Worm (Caenorhabditis elegans) whole organism, late embryonic: ENCODE results near the gene W04E12.7.

ENCODE experiments used
- C38D4.7 ChIP-seq: fragments of 200-800 bp; sonication (Bioruptor generic); optimal IDR thresholded peaks from 2 replicates; lab custom pipeline; 2018; ENCODE audit warnings: mild to moderate bottlenecking, missing genetic modification characterization, moderate library complexity, missing compliant biosample characterization
- F13H6.1 ChIP-seq: sonication (generic microtip); optimal IDR thresholded peaks from 2 replicates; lab custom pipeline; 2016; ENCODE audit warnings: missing genetic modification characterization, missing compliant biosample characterization
- K02D7.2 ChIP-seq: sonication (generic microtip); optimal IDR thresholded peaks from 2 replicates; lab custom pipeline; 2017; ENCODE audit warnings: mild to moderate bottlenecking, missing genetic modification characterization, missing compliant biosample characterization
- K09A11.1 ChIP-seq: sonication (generic microtip); optimal IDR thresholded peaks from 2 replicates; lab custom pipeline; 2017; ENCODE audit warnings: antibody characterized with exemption, mild to moderate bottlenecking, missing genetic modification characterization, missing compliant biosample characterization; ENCODE audit not compliant: insufficient read depth
- T23F11.4 ChIP-seq: fragments of 200-800 bp; sonication (Bioruptor generic); optimal IDR thresholded peaks from 2 replicates; lab custom pipeline; 2018; ENCODE audit warnings: mild to moderate bottlenecking, missing genetic modification characterization, missing compliant biosample characterization
- Y22D7AL.16 ChIP-seq: sonication (generic microtip); optimal IDR thresholded peaks from 2 replicates; lab custom pipeline; 2016; ENCODE audit warnings: missing genetic modification characterization, missing compliant biosample characterization
- ahr-1 ChIP-seq: sonication (generic microtip); optimal IDR thresholded peaks from 2 replicates; lab custom pipeline; 2016; ENCODE audit warnings: missing genetic modification characterization, missing compliant biosample characterization
- ama-1 ChIP-seq: fragments of 150-350 bp; optimal IDR thresholded peaks from 2 replicates; lab custom pipeline; 2014
- ceh-14 ChIP-seq: sonication (generic microtip); optimal IDR thresholded peaks from 2 replicates; lab custom pipeline; 2016; ENCODE audit warnings: missing genotype, missing genetic modification characterization, missing compliant biosample characterization
- ceh-18 ChIP-seq: sonication (generic microtip); optimal IDR thresholded peaks from 2 replicates; lab custom pipeline; 2016; ENCODE audit warnings: missing genetic modification characterization, missing compliant biosample characterization
- ceh-19 ChIP-seq: fragments of 200-800 bp; sonication (Bioruptor generic); optimal IDR thresholded peaks from 2 replicates; lab custom pipeline; 2018; ENCODE audit warnings: mild to moderate bottlenecking, missing genetic modification characterization, missing compliant biosample characterization
- ceh-2 ChIP-seq: sonication (generic microtip); optimal IDR thresholded peaks from 2 replicates; lab custom pipeline; 2016; ENCODE audit warnings: missing genotype, missing genetic modification characterization, missing compliant biosample characterization
- ceh-24 ChIP-seq: sonication (generic microtip); optimal IDR thresholded peaks from 2 replicates; lab custom pipeline; 2016; ENCODE audit warnings: mild to moderate bottlenecking, missing genetic modification characterization, missing compliant biosample characterization
- ceh-31 ChIP-seq: sonication (generic microtip); optimal IDR thresholded peaks from 2 replicates; lab custom pipeline; 2016; ENCODE audit warnings: missing genetic modification characterization, missing compliant biosample characterization
- ceh-34 ChIP-seq: sonication (generic microtip); optimal IDR thresholded peaks from 2 replicates; lab custom pipeline; 2016; ENCODE audit warnings: mild to moderate bottlenecking, missing genetic modification characterization, missing compliant biosample characterization
- ceh-48 ChIP-seq: sonication (generic microtip); optimal IDR thresholded peaks from 2 replicates; lab custom pipeline; 2016; ENCODE audit warnings: missing genetic modification characterization, inconsistent platforms, missing compliant biosample characterization
- dmd-4 ChIP-seq: sonication (generic microtip); optimal IDR thresholded peaks from 2 replicates; lab custom pipeline; 2016; ENCODE audit warnings: borderline replicate concordance, missing genetic modification characterization, missing compliant biosample characterization
- elt-2 ChIP-seq: sonication (generic microtip); optimal IDR thresholded peaks from 2 replicates; lab custom pipeline; 2016; ENCODE audit warnings: missing genetic modification reagents, missing genetic modification characterization, missing compliant biosample characterization
- fkh-6 ChIP-seq: sonication (generic microtip); optimal IDR thresholded peaks from 2 replicates; lab custom pipeline; 2016; ENCODE audit warnings: missing genetic modification characterization, missing compliant biosample characterization
- gmeb-2 ChIP-seq: sonication (generic microtip); optimal IDR thresholded peaks from 2 replicates; lab custom pipeline; 2016; ENCODE audit warnings: missing genetic modification characterization, inconsistent platforms, missing compliant biosample characterization
- hlh-13 ChIP-seq: fragments of 200-800 bp; sonication (Bioruptor generic); optimal IDR thresholded peaks from 2 replicates; lab custom pipeline; 2018; ENCODE audit warnings: mild to moderate bottlenecking, missing genetic modification characterization, missing compliant biosample characterization
- hlh-15 ChIP-seq: sonication (generic microtip); optimal IDR thresholded peaks from 2 replicates; lab custom pipeline; 2016; ENCODE audit warnings: missing genetic modification characterization, missing compliant biosample characterization
- hlh-8 ChIP-seq: sonication (generic microtip); optimal IDR thresholded peaks from 2 replicates; lab custom pipeline; 2016; ENCODE audit warnings: missing genotype, missing genetic modification characterization, missing compliant biosample characterization
- madf-2 ChIP-seq: sonication (generic microtip); optimal IDR thresholded peaks from 2 replicates; lab custom pipeline; 2017; ENCODE audit warnings: missing genetic modification characterization, missing compliant biosample characterization
- nfya-1 ChIP-seq: sonication (generic microtip); optimal IDR thresholded peaks from 2 replicates; lab custom pipeline; 2017; ENCODE audit warnings: missing genetic modification characterization, mild to moderate bottlenecking, missing compliant biosample characterization, antibody characterized with exemption, moderate library complexity
- nhr-11 ChIP-seq: fragments of 150-350 bp; optimal IDR thresholded peaks from 2 replicates; lab custom pipeline; 2014; ENCODE audit warnings: missing biosample characterization, missing genetic modification characterization
- nhr-232 ChIP-seq: sonication (generic microtip); optimal IDR thresholded peaks from 2 replicates; lab custom pipeline; 2016; ENCODE audit warnings: missing genetic modification characterization, missing compliant biosample characterization
- npax-4 ChIP-seq: sonication (generic microtip); optimal IDR thresholded peaks from 2 replicates; lab custom pipeline; 2016; ENCODE audit warnings: missing genetic modification characterization, missing compliant biosample characterization
- pag-3 ChIP-seq: sonication (generic microtip); optimal IDR thresholded peaks from 2 replicates; lab custom pipeline; 2016; ENCODE audit warnings: missing compliant biosample characterization, missing genetic modification characterization, borderline replicate concordance
- pha-2 ChIP-seq: sonication (generic microtip); optimal IDR thresholded peaks from 2 replicates; lab custom pipeline; 2017; ENCODE audit warnings: mild to moderate bottlenecking, missing genetic modification characterization, missing compliant biosample characterization
- pha-4 ChIP-seq: fragments of 150-350 bp; optimal IDR thresholded peaks from 2 replicates; lab custom pipeline; 2018; ENCODE audit warnings: missing biosample characterization, missing genetic modification reagents, missing genetic modification characterization
- pros-1 ChIP-seq: fragments of 150-350 bp; optimal IDR thresholded peaks from 2 replicates; lab custom pipeline; 2014; ENCODE audit warnings: missing biosample characterization, missing genetic modification reagents, missing genetic modification characterization
- ref-2 ChIP-seq: sonication (generic microtip); optimal IDR thresholded peaks from 2 replicates; lab custom pipeline; 2016; ENCODE audit warnings: missing genetic modification characterization, missing compliant biosample characterization
- sdc-2 ChIP-seq: sonication (generic microtip); optimal IDR thresholded peaks from 2 replicates; lab custom pipeline; 2016; ENCODE audit warnings: missing genotype, missing genetic modification characterization, missing compliant biosample characterization
- sox-4 ChIP-seq: sonication (generic microtip); optimal IDR thresholded peaks from 2 replicates; lab custom pipeline; 2017; ENCODE audit warnings: mild to moderate bottlenecking, missing genetic modification characterization, inconsistent platforms, missing compliant biosample characterization
- syd-9 ChIP-seq: sonication (generic microtip); optimal IDR thresholded peaks from 2 replicates; lab custom pipeline; 2016; ENCODE audit warnings: mild to moderate bottlenecking, missing genetic modification characterization, moderate library complexity, missing compliant biosample characterization
- tbx-7 ChIP-seq: sonication (generic microtip); optimal IDR thresholded peaks from 2 replicates; lab custom pipeline; 2016; ENCODE audit warnings: missing genotype, missing genetic modification characterization, missing compliant biosample characterization
- unc-55 ChIP-seq: sonication (generic microtip); optimal IDR thresholded peaks from 2 replicates; lab custom pipeline; 2017; ENCODE audit warnings: missing biosample characterization, missing genetic modification reagents, missing genetic modification characterization
- unc-86 ChIP-seq: sonication (generic microtip); optimal IDR thresholded peaks from 2 replicates; lab custom pipeline; 2016; ENCODE audit warnings: missing genetic modification characterization, missing compliant biosample characterization
- ztf-16 ChIP-seq: sonication (generic microtip); optimal IDR thresholded peaks from 2 replicates; lab custom pipeline; 2017; ENCODE audit warnings: missing genetic modification characterization, missing compliant biosample characterization

W04E12.7 gene

ce11 chrV:19722881-19723280, 14.5 kb downstream of the W04E12.7 start (continued):
- TF ChIP-seq nfya-1 (peak; percentile 43), ceh-48 (tag; lab: Kevin White, UChicago) (peak; percentile 36), ref-2 (tag; lab: Kevin White, UChicago) (peak; percentile 45), dmd-4 (tag; lab: Kevin White, UChicago) (peak; percentile 5), ceh-14 (tag; lab: Kevin White, UChicago) (peak; percentile 22), F13H6.1 (no peak), K09A11.1 (tag; lab: Kevin White, UChicago) (peak; percentile 64), hlh-15 (tag; lab: Kevin White, UChicago) (peak; percentile 45), pha-4 (tag; lab: Kevin White, UChicago) (no peak), K02D7.2 (tag; lab: Kevin White, UChicago) (no peak), unc-55 (GFP tag; lab: Kevin White, UChicago) (no peak), ceh-18 (no peak), unc-86 (tag; lab: Kevin White, UChicago) (peak; percentile 21), nhr-232 (tag; lab: Kevin White, UChicago) (peak; percentile 55), ahr-1 (tag; lab: Kevin White, UChicago) (no peak), nhr-11 (tag; lab: Kevin White, UChicago) (no peak), pros-1 (no peak), madf-2 (tag; lab: Kevin White, UChicago) (peak; percentile 18), pag-3 (tag; lab: Kevin White, UChicago) (peak; percentile 23), tbx-7 (no peak), T23F11.4 (GFP tag; lab: Kevin White, UChicago) (peak; percentile 50), ztf-16 (peak; percentile 16), ceh-2 (tag; lab: Kevin White, UChicago) (no peak), ceh-34 (tag; lab: Kevin White, UChicago) (peak; percentile 58), C38D4.7 (GFP tag; lab: Kevin White, UChicago) (peak; percentile 51), ceh-31 (no peak), ceh-24 (peak; percentile 16), ama-1 (lab: Kevin White, UChicago) (no peak), syd-9 (tag; lab: Kevin White, UChicago) (no peak), gmeb-2 (tag; lab: Kevin White, UChicago) (peak; percentile 66), npax-4 (tag; lab: Kevin White, UChicago) (no peak), sox-4 (tag; lab: Kevin White, UChicago) (peak; percentile 56), pha-2 (tag; lab: Kevin White, UChicago) (peak; percentile 87), elt-2 (peak; percentile 54), ceh-19 (GFP tag; lab: Kevin White, UChicago) (peak; percentile 83), hlh-8 (tag; lab: Kevin White, UChicago) (no peak), sdc-2 (tag; lab: Kevin White, UChicago) (peak; percentile 34), fkh-6 (peak; percentile 19)

DNA sequence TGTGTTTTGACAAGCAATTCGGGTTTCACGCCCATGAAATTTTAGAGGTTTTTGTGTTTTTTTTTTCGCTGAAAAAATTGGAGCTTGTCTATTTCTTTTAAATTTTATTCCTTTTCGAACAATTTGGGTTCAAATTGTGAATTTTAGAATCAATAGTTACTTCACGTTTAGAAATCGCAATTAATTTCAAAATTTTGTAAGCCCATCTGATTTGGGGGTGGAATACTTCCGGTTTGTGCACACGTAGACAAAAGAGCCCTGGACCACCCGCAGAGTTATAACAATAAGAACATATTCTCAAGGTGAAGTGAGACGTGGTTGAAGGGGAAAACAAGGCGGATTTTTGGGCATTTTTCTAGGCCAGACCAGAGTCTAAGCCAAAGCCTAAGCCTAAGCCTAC, 18.1 kb downstream of the W04E12.7 start, which contains the start of gene Y116F11A.6:
Y116F11A.6 (plus strand) TSS at position 301 of the 400 bp plus-strand sequence.
- no peak for TF ChIP-seq ceh-31

ce11 chrV:19718660-19719059, 18.7 kb downstream of the W04E12.7 start:
- no peak for TF ChIP-seq pag-3 (tag; lab: Kevin White, UChicago)
- no peak for TF ChIP-seq ceh-31
- no peak for TF ChIP-seq hlh-13 (GFP tag; lab: Kevin White, UChicago)
- TF ChIP-seq Y22D7AL.16 (tag; lab: Kevin White, UChicago): no peak
- TF ChIP-seq, all 69 proteins: peak for 0
